Worm (Caenorhabditis elegans) whole organism, L4 larva: ENCODE data around the gene pap-3.

ENCODE experiments used
- lin-15B ChIP-seq: fragments of 150-350 bp; sonication (generic microtip); optimal IDR thresholded peaks from 3 replicates; lab custom pipeline; 2014; ENCODE audit warnings: missing biosample characterization, missing genetic modification characterization
- nhr-48 ChIP-seq: sonication (generic microtip); optimal IDR thresholded peaks from 2 replicates; lab custom pipeline; 2016; ENCODE audit warnings: mild to moderate bottlenecking, missing genetic modification characterization, missing compliant biosample characterization

DNA sequence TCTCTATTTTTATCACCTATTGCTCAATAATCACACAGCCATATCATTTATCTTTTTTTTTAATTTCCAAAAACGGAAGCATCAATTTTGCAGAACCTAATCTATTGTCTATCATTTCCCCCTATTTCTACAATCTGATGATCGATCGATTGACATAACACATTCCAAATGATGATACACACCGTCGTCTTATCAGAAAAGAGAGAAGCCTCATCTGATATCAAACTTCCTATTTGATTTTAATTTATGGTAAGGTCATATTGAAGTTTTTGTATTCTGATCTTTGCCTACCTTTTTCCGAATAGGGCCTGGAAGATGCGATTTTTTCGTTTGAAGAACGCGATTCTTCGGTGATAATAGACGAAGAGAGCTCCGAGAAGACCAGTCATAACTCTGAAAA lies 33.2 kb upstream of the pap-3 start:
- TF ChIP-seq lin-15B (no peak), nhr-48 (tag; lab: Kevin White, UChicago) (no peak)
